Worm (Caenorhabditis elegans): ENCODE measurements around the gene Y54G11A.14.

DNA sequence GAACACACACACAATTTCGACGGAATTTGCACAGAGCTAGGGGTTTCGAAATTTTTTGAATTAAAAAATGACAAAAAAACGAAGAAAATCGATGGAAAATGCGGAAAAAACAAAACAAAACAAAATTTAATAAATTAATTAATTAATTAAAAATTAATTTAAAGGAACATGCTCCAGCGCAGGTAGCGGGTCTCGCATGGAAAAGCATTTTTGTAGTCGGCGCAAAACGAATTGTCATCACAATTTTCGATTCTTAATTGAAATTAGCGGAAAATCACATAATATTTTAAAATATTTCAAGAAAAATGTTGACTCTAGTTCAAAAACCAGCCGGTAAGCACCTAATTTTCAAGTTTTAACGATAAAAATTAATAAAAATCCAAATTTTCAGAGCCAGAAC is 41.5 kb upstream of the Y54G11A.14 start, which contains the start of gene Y54G11A.3:
- TF ChIP-seq unc-62 (GFP tag; optimal IDR thresholded peaks at IDR 0.05) (no peak), nhr-76 (tag; optimal IDR thresholded peaks at IDR 0.05) (no peak), unc-39 (tag; optimal IDR thresholded peaks at IDR 0.05) (no peak), nhr-237 (tag; optimal IDR thresholded peaks at IDR 0.05) (no peak), mab-5 (tag; optimal IDR thresholded peaks at IDR 0.05) (no peak), blmp-1 (tag; optimal IDR thresholded peaks at IDR 0.05) (no peak), snpc-4 (tag; optimal IDR thresholded peaks at IDR 0.05) (no peak), nhr-12 (tag; optimal IDR thresholded peaks at IDR 0.05) (no peak), elt-1 (tag; optimal IDR thresholded peaks at IDR 0.05; ENCODE audit: borderline replicate concordance, insufficient read depth) (no peak), elt-3 (tag; optimal IDR thresholded peaks at IDR 0.05) (no peak)
